Fruit fly (Drosophila melanogaster): ENCODE data around the gene CG9630.
A peak's percentile ranks its signal among the peaks of the same experiment; 100 is the strongest.

Gene CG9630

dm6 chr3R:8306188-8306926 is 36.7 kb upstream of the CG9630 start:
- TF ChIP-seq fkh (GFP tag; optimal IDR thresholded peaks at IDR 0.05) (peak; percentile 59), CG4318 (GFP tag; optimal IDR thresholded peaks at IDR 0.05) (no peak), Blimp-1 (GFP tag; optimal IDR thresholded peaks at IDR 0.05) (no peak), Eip78C (GFP tag) (peak; percentile 49), Hr4 (GFP tag; optimal IDR thresholded peaks at IDR 0.05) (no peak), Smox (GFP tag; optimal IDR thresholded peaks at IDR 0.05) (no peak), CG6276 (GFP tag; optimal IDR thresholded peaks at IDR 0.05) (no peak)

- TF ChIP-seq topi (GFP tag; optimal IDR thresholded peaks at IDR 0.05) (peak; percentile 21), CG3032 (tag; optimal IDR thresholded peaks at IDR 0.05) (peak; percentile 17), CG6163 (GFP tag; IDR thresholded peaks at IDR 0.05) (no peak), pdm3 (GFP tag; optimal IDR thresholded peaks at IDR 0.05) (no peak), CG8119 (GFP tag; IDR thresholded peaks at IDR 0.05) (no peak), cyc (GFP tag; optimal IDR thresholded peaks at IDR 0.05) (peak; percentile 31), esn (GFP tag; optimal IDR thresholded peaks at IDR 0.05) (no peak)
Observed at dm6 chr3R:8305110-8305509, 35.4 kb upstream of the CG9630 start, which contains the start of gene Sgt1. TSS of gene Sgt1 (minus strand) at chr3R:8305274.

- TF ChIP-seq esn (GFP tag; optimal IDR thresholded peaks at IDR 0.05), result peak; percentile 9
- TF ChIP-seq CG3032 (tag; optimal IDR thresholded peaks at IDR 0.05), result peak; percentile 17
- TF ChIP-seq CG9139 (GFP tag; optimal IDR thresholded peaks at IDR 0.05), result no peak
- 0 out of 2 replicates have a peak, but pooled peaks have one; percentile 12 for TF ChIP-seq CG15336 (GFP tag; IDR thresholded peaks at IDR 0.05)
- TF ChIP-seq Sox14 (GFP tag; optimal IDR thresholded peaks at IDR 0.05), result no peak
- TF ChIP-seq Sox15 (GFP tag; optimal IDR thresholded peaks at IDR 0.05), result no peak
- no peak for TF ChIP-seq Ets96B (tag; optimal IDR thresholded peaks at IDR 0.05)
- no peak for TF ChIP-seq dsx (GFP tag; optimal IDR thresholded peaks at IDR 0.05; ENCODE audit: poor library complexity, severe bottlenecking)
Observed at dm6 chr3R:8303848-8304247, 34.2 kb upstream of the CG9630 start, which contains the start of gene nac. TSS of gene nac (minus strand) at chr3R:8304023.

dm6 chr3R:8300928-8301752 is 31.4 kb upstream of the CG9630 start, which contains the start of the genes CG9626 and mRpL1:
TSS of gene CG9626 (minus strand) at chr3R:8300978.
TSS of gene mRpL1 (plus strand) at chr3R:8301440.
- no peak for TF ChIP-seq CG3032 (tag; optimal IDR thresholded peaks at IDR 0.05)
- no peak for TF ChIP-seq Hr4 (GFP tag; optimal IDR thresholded peaks at IDR 0.05)
- no peak for TF ChIP-seq Sox14 (GFP tag; optimal IDR thresholded peaks at IDR 0.05)
- TF ChIP-seq svp (GFP tag), result no peak
- TF ChIP-seq net (GFP tag; optimal IDR thresholded peaks at IDR 0.05), result no peak
- TF ChIP-seq eg (GFP tag; IDR thresholded peaks at IDR 0.05), result no peak
- TF ChIP-seq CG6163 (GFP tag; IDR thresholded peaks at IDR 0.05), result no peak
- TF ChIP-seq Ets96B (tag; optimal IDR thresholded peaks at IDR 0.05), result no peak

dm6 chr3R:8292034-8292433 is 22.3 kb upstream of the CG9630 start, which contains the start of gene CG31463:
TSS of gene CG31463 (plus strand) at chr3R:8292335.
- TF ChIP-seq CG6276 (GFP tag; optimal IDR thresholded peaks at IDR 0.05) (no peak), CG11902 (GFP tag; optimal IDR thresholded peaks at IDR 0.05) (no peak), OdsH (GFP tag; optimal IDR thresholded peaks at IDR 0.05) (no peak), CG6808 (GFP tag; optimal IDR thresholded peaks at IDR 0.05) (no peak), CG32006 (GFP tag; optimal IDR thresholded peaks at IDR 0.05) (no peak), CG7368 (GFP tag; optimal IDR thresholded peaks at IDR 0.05) (no peak), fkh (GFP tag; optimal IDR thresholded peaks at IDR 0.05) (no peak), Sox14 (GFP tag; optimal IDR thresholded peaks at IDR 0.05) (no peak), CG4318 (GFP tag; optimal IDR thresholded peaks at IDR 0.05) (no peak), dac (GFP tag; optimal IDR thresholded peaks at IDR 0.05) (no peak), CG11762 (GFP tag; optimal IDR thresholded peaks at IDR 0.05; ENCODE audit: insufficient read depth) (no peak), CG6163 (GFP tag; IDR thresholded peaks at IDR 0.05) (no peak)
